Fruit fly (Drosophila melanogaster): ENCODE data around the gene Nup154.

Gene Nup154

dm6 chr2L:11037583-11038517 lies 33.2 kb downstream of the Nup154 start:
- TF ChIP-seq kay (GFP tag; ENCODE audit: borderline replicate concordance): peak; percentile 27
- no peak for TF ChIP-seq CG11617 (GFP tag; optimal IDR thresholded peaks at IDR 0.05)

- TF ChIP-seq Mnt (GFP tag; optimal IDR thresholded peaks at IDR 0.05) (no peak), CG7101 (tag; optimal IDR thresholded peaks at IDR 0.05) (no peak), Hr96 (GFP tag; optimal IDR thresholded peaks at IDR 0.05) (no peak), CG14711 (tag; optimal IDR thresholded peaks at IDR 0.05) (no peak), CG1620 (GFP tag; optimal IDR thresholded peaks at IDR 0.05) (no peak), toe (GFP tag; optimal IDR thresholded peaks at IDR 0.05) (no peak), pad (GFP tag; optimal IDR thresholded peaks at IDR 0.05) (no peak), CG12768 (GFP tag; optimal IDR thresholded peaks at IDR 0.05) (no peak), CG11617 (GFP tag; optimal IDR thresholded peaks at IDR 0.05) (no peak)
Measured at dm6 chr2L:11038918-11039317, 34.3 kb downstream of the Nup154 start.

- TF ChIP-seq CG5204 (GFP tag; optimal IDR thresholded peaks at IDR 0.05) (no peak), CG33017 (tag; optimal IDR thresholded peaks at IDR 0.05) (no peak), Crg-1 (GFP tag; optimal IDR thresholded peaks at IDR 0.05) (no peak), CG7045 (GFP tag; optimal IDR thresholded peaks at IDR 0.05) (no peak), CG7101 (tag; optimal IDR thresholded peaks at IDR 0.05) (no peak), cnc (optimal IDR thresholded peaks at IDR 0.05) (no peak), CG11617 (GFP tag; optimal IDR thresholded peaks at IDR 0.05) (no peak), Hr96 (GFP tag; optimal IDR thresholded peaks at IDR 0.05) (no peak), CG1620 (GFP tag; optimal IDR thresholded peaks at IDR 0.05) (no peak), CG14711 (tag; optimal IDR thresholded peaks at IDR 0.05) (no peak), ovo (GFP tag; optimal IDR thresholded peaks at IDR 0.05) (no peak), bab1 (GFP tag; optimal IDR thresholded peaks at IDR 0.05) (no peak), kay (GFP tag; ENCODE audit: borderline replicate concordance) (no peak), Mnt (GFP tag; optimal IDR thresholded peaks at IDR 0.05) (no peak), cic (GFP tag; optimal IDR thresholded peaks at IDR 0.05) (no peak), Clk (GFP tag; optimal IDR thresholded peaks at IDR 0.05) (no peak), CG12768 (GFP tag; optimal IDR thresholded peaks at IDR 0.05) (no peak), toe (GFP tag; optimal IDR thresholded peaks at IDR 0.05) (no peak), pad (GFP tag; optimal IDR thresholded peaks at IDR 0.05) (no peak)
Measured at dm6 chr2L:11039548-11040144, 35.0 kb downstream of the Nup154 start.

- no peak for TF ChIP-seq CG1620 (GFP tag; optimal IDR thresholded peaks at IDR 0.05)
- no peak for TF ChIP-seq CG7101 (tag; optimal IDR thresholded peaks at IDR 0.05)
- no peak for TF ChIP-seq cnc (optimal IDR thresholded peaks at IDR 0.05)
- no peak for TF ChIP-seq CG7045 (GFP tag; optimal IDR thresholded peaks at IDR 0.05)
- no peak for TF ChIP-seq toe (GFP tag; optimal IDR thresholded peaks at IDR 0.05)
- no peak for TF ChIP-seq CG33017 (tag; optimal IDR thresholded peaks at IDR 0.05)
- TF ChIP-seq CG14711 (tag; optimal IDR thresholded peaks at IDR 0.05): no peak
- no peak for TF ChIP-seq Crg-1 (GFP tag; optimal IDR thresholded peaks at IDR 0.05)
- no peak for TF ChIP-seq CG12768 (GFP tag; optimal IDR thresholded peaks at IDR 0.05)
- TF ChIP-seq tj (GFP tag; optimal IDR thresholded peaks at IDR 0.05): no peak
- no peak for TF ChIP-seq Hr96 (GFP tag; optimal IDR thresholded peaks at IDR 0.05)
- no peak for TF ChIP-seq pad (GFP tag; optimal IDR thresholded peaks at IDR 0.05)
Measured at dm6 chr2L:11041074-11041473, 36.5 kb downstream of the Nup154 start.

- TF ChIP-seq CG1620 (GFP tag; optimal IDR thresholded peaks at IDR 0.05): no peak
- TF ChIP-seq tj (GFP tag; optimal IDR thresholded peaks at IDR 0.05): no peak
Measured at dm6 chr2L:11041785-11042184, 37.2 kb downstream of the Nup154 start.

- no peak for TF ChIP-seq CG1620 (GFP tag; optimal IDR thresholded peaks at IDR 0.05)
- peak; percentile 63 for TF ChIP-seq CG11617 (GFP tag; optimal IDR thresholded peaks at IDR 0.05)
- TF ChIP-seq cnc (optimal IDR thresholded peaks at IDR 0.05): no peak
- TF ChIP-seq CG7101 (tag; optimal IDR thresholded peaks at IDR 0.05): peak; percentile 47
- peak; percentile 16 for TF ChIP-seq Mnt (GFP tag; optimal IDR thresholded peaks at IDR 0.05)
- TF ChIP-seq CG12768 (GFP tag; optimal IDR thresholded peaks at IDR 0.05): peak; percentile 58
- peak; percentile 70 for TF ChIP-seq CG33017 (tag; optimal IDR thresholded peaks at IDR 0.05)
- TF ChIP-seq ovo (GFP tag; optimal IDR thresholded peaks at IDR 0.05): peak; percentile 50
- peak; percentile 56 for TF ChIP-seq CG5204 (GFP tag; optimal IDR thresholded peaks at IDR 0.05)
- TF ChIP-seq pad (GFP tag; optimal IDR thresholded peaks at IDR 0.05): peak; percentile 34
- peak; percentile 65 for TF ChIP-seq Crg-1 (GFP tag; optimal IDR thresholded peaks at IDR 0.05)
- peak; percentile 29 for TF ChIP-seq Hr96 (GFP tag; optimal IDR thresholded peaks at IDR 0.05)
- TF ChIP-seq Clk (GFP tag; optimal IDR thresholded peaks at IDR 0.05): no peak
- TF ChIP-seq bab1 (GFP tag; optimal IDR thresholded peaks at IDR 0.05): no peak
- peak; percentile 22 for TF ChIP-seq CG14711 (tag; optimal IDR thresholded peaks at IDR 0.05)
- peak; percentile 89 for TF ChIP-seq kay (GFP tag; ENCODE audit: borderline replicate concordance)
- peak; percentile 27 for TF ChIP-seq toe (GFP tag; optimal IDR thresholded peaks at IDR 0.05)
- peak; percentile 46 for TF ChIP-seq CG7045 (GFP tag; optimal IDR thresholded peaks at IDR 0.05)
- TF ChIP-seq tj (GFP tag; optimal IDR thresholded peaks at IDR 0.05): no peak
- peak; percentile 91 for TF ChIP-seq cic (GFP tag; optimal IDR thresholded peaks at IDR 0.05)
Measured at dm6 chr2L:11044678-11045466, 40.3 kb downstream of the Nup154 start.

All from whole organism, adult.